Worm (Caenorhabditis elegans): Measurements from ENCODE around the gene R05G6.10.

- TF ChIP-seq tab-1 (GFP tag; IDR thresholded peaks at IDR 0.05) (no peak), cog-1 (tag; optimal IDR thresholded peaks at IDR 0.05) (no peak)
These were observed 39.0 kb downstream of the R05G6.10 start, which contains the start of gene glt-6 for ce11 chrIV:7503322-7503721.

All from whole organism, midembryonic.